Fruit fly (Drosophila melanogaster) whole organism, embryonic: ENCODE results near the gene CG5541.
A peak's percentile ranks its signal among the peaks of the same experiment; 100 is the strongest.

ENCODE experiments used
- B-H1 ChIP-seq: fragments of 200-800 bp; sonication (Bioruptor generic); IDR thresholded peaks from 3 replicates; pipeline ENCODE4 v1.3.6; 2022; ENCODE audit warnings: missing biosample characterization, missing genetic modification characterization
- B-H2 ChIP-seq: fragments of 200-800 bp; sonication (Bioruptor generic); optimal IDR thresholded peaks from 2 replicates; lab custom pipeline; 2018; ENCODE audit warnings: missing biosample characterization, mild to moderate bottlenecking, missing genetic modification characterization
- Blimp-1 ChIP-seq: fragments of 200-800 bp; sonication (Bioruptor generic); optimal IDR thresholded peaks from 3 replicates; lab custom pipeline; 2018; ENCODE audit warnings: missing biosample characterization, missing genetic modification characterization, mild to moderate bottlenecking, moderate library complexity, missing genetic modification reagents
- CG10147 ChIP-seq: fragments of 200-800 bp; sonication (Bioruptor generic); optimal IDR thresholded peaks from 2 replicates; lab custom pipeline; 2019; ENCODE audit warnings: missing biosample characterization, mild to moderate bottlenecking, missing genetic modification characterization, moderate library complexity
- CG10209 ChIP-seq: fragments of 200-800 bp; sonication (Bioruptor generic); optimal IDR thresholded peaks from 3 replicates; lab custom pipeline; 2017; ENCODE audit warnings: missing biosample characterization, mild to moderate bottlenecking, missing genetic modification characterization, missing genetic modification reagents
- CG10431 ChIP-seq: fragments of 200-800 bp; sonication (Bioruptor generic); optimal IDR thresholded peaks from 3 replicates; lab custom pipeline; 2018; ENCODE audit warnings: missing biosample characterization, mild to moderate bottlenecking, missing genetic modification characterization
- CG11398 ChIP-seq: fragments of 200-800 bp; sonication (Bioruptor generic); optimal IDR thresholded peaks from 2 replicates; lab custom pipeline; 2016; ENCODE audit warnings: missing biosample characterization, missing genetic modification characterization
- CG13296 ChIP-seq: fragments of 200-800 bp; sonication (Bioruptor generic); optimal IDR thresholded peaks from 3 replicates; lab custom pipeline; 2018; ENCODE audit warnings: missing biosample characterization, mild to moderate bottlenecking, missing genetic modification characterization
- CG13424 ChIP-seq: fragments of 200-800 bp; sonication (Bioruptor generic); optimal IDR thresholded peaks from 2 replicates; lab custom pipeline; 2019; ENCODE audit warnings: missing biosample characterization, mild to moderate bottlenecking, missing genetic modification characterization, moderate library complexity
- CG2712 ChIP-seq: fragments of 200-800 bp; optimal IDR thresholded peaks from 3 replicates; lab custom pipeline; 2019; ENCODE audit warnings: missing biosample characterization, mild to moderate bottlenecking, missing genetic modification characterization, moderate library complexity
- CG31224 ChIP-seq: fragments of 200-800 bp; sonication (Bioruptor generic); IDR thresholded peaks from 2 replicates; pipeline ENCODE4 v1.3.6; 2022; ENCODE audit warnings: missing biosample characterization, missing genetic modification characterization
- CG3407 ChIP-seq: fragments of 200-800 bp; sonication (Bioruptor generic); optimal IDR thresholded peaks from 2 replicates; lab custom pipeline; 2018; ENCODE audit warnings: missing biosample characterization, mild to moderate bottlenecking, missing genetic modification characterization
- CG6254 ChIP-seq: fragments of 200-800 bp; sonication (Bioruptor generic); optimal IDR thresholded peaks from 3 replicates; lab custom pipeline; 2017; ENCODE audit warnings: mild to moderate bottlenecking, missing biosample characterization, missing genetic modification reagents, missing genetic modification characterization
- CG6683 ChIP-seq: fragments of 200-800 bp; sonication (Bioruptor generic); optimal IDR thresholded peaks from 2 replicates; lab custom pipeline; 2017; ENCODE audit warnings: missing biosample characterization, mild to moderate bottlenecking, missing genetic modification characterization, missing genetic modification reagents
- CG7987 ChIP-seq: fragments of 200-800 bp; sonication (Bioruptor generic); optimal IDR thresholded peaks from 2 replicates; lab custom pipeline; 2018; ENCODE audit warnings: missing biosample characterization, mild to moderate bottlenecking, missing genetic modification characterization, moderate library complexity
- CG8924 ChIP-seq: fragments of 200-800 bp; optimal IDR thresholded peaks from 3 replicates; lab custom pipeline; 2019; ENCODE audit warnings: missing biosample characterization, mild to moderate bottlenecking, missing genetic modification characterization, moderate library complexity
- CG9727 ChIP-seq: fragments of 200-800 bp; sonication (Bioruptor generic); optimal IDR thresholded peaks from 3 replicates; lab custom pipeline; 2017; ENCODE audit warnings: missing biosample characterization, mild to moderate bottlenecking, missing genetic modification characterization
- Dbx ChIP-seq: fragments of 200-800 bp; sonication (Bioruptor generic); IDR thresholded peaks from 3 replicates; pipeline ENCODE4 v1.3.6; 2022; ENCODE audit warnings: missing biosample characterization, missing genetic modification characterization
- Dek ChIP-seq: fragments of 200-800 bp; sonication (Bioruptor generic); optimal IDR thresholded peaks from 3 replicates; lab custom pipeline; 2019; ENCODE audit warnings: missing biosample characterization, mild to moderate bottlenecking, missing genetic modification characterization, moderate library complexity
- Fer1 ChIP-seq: fragments of 200-800 bp; sonication (Bioruptor generic); optimal IDR thresholded peaks from 2 replicates; lab custom pipeline; 2017; ENCODE audit warnings: missing biosample characterization, mild to moderate bottlenecking, missing genetic modification characterization
- Hr3 ChIP-seq: fragments of 200-800 bp; sonication (Bioruptor generic); optimal IDR thresholded peaks from 3 replicates; lab custom pipeline; 2016; ENCODE audit warnings: missing biosample characterization, missing genetic modification characterization
- Lhr ChIP-seq: fragments of 200-800 bp; sonication (Bioruptor generic); optimal IDR thresholded peaks from 3 replicates; lab custom pipeline; 2017; ENCODE audit warnings: mild to moderate bottlenecking, missing biosample characterization, missing genetic modification reagents, missing genetic modification characterization
- Nf-YB ChIP-seq: fragments of 200-800 bp; sonication (Bioruptor generic); optimal IDR thresholded peaks from 3 replicates; lab custom pipeline; 2019; ENCODE audit warnings: missing biosample characterization, mild to moderate bottlenecking, missing genetic modification characterization, moderate library complexity
- Ptx1 ChIP-seq: fragments of 200-800 bp; sonication (Bioruptor generic); IDR thresholded peaks from 2 replicates; pipeline ENCODE4 v1.3.6; 2022; ENCODE audit warnings: missing biosample characterization, missing genetic modification characterization
- Usf ChIP-seq: fragments of 200-800 bp; sonication (Bioruptor generic); optimal IDR thresholded peaks from 2 replicates; lab custom pipeline; 2017; ENCODE audit warnings: missing genotype, missing biosample characterization, missing genetic modification characterization
- ac ChIP-seq: fragments of 200-800 bp; sonication (Bioruptor generic); optimal IDR thresholded peaks from 3 replicates; lab custom pipeline; 2017; ENCODE audit warnings: missing biosample characterization, mild to moderate bottlenecking, missing genetic modification characterization
- ara ChIP-seq: fragments of 200-800 bp; sonication (Bioruptor generic); IDR thresholded peaks from 2 replicates; pipeline ENCODE4 v1.3.6; 2022; ENCODE audit warnings: missing biosample characterization, missing genetic modification characterization
- ase ChIP-seq: fragments of 200-800 bp; sonication (Bioruptor generic); IDR thresholded peaks from 3 replicates; pipeline ENCODE4 v1.3.6; 2022; ENCODE audit warnings: missing biosample characterization, missing genetic modification characterization
- az2 ChIP-seq: fragments of 200-800 bp; sonication (Bioruptor generic); optimal IDR thresholded peaks from 3 replicates; lab custom pipeline; 2016; ENCODE audit warnings: missing biosample characterization, missing genetic modification characterization
- bab2 ChIP-seq: fragments of 200-800 bp; sonication (Bioruptor generic); optimal IDR thresholded peaks from 2 replicates; lab custom pipeline; 2016; ENCODE audit warnings: missing biosample characterization, missing genetic modification characterization
- chm ChIP-seq: fragments of 200-800 bp; sonication (Bioruptor generic); IDR thresholded peaks from 2 replicates; pipeline ENCODE4 v1.3.6; 2022; ENCODE audit warnings: missing biosample characterization, missing genetic modification characterization
- crc ChIP-seq: fragments of 200-800 bp; sonication (Bioruptor generic); optimal IDR thresholded peaks from 2 replicates; lab custom pipeline; 2016; ENCODE audit warnings: missing biosample characterization, missing genetic modification characterization
- crol ChIP-seq: fragments of 200-800 bp; sonication (Bioruptor generic); IDR thresholded peaks from 2 replicates; pipeline ENCODE4 v1.3.6; 2022; ENCODE audit warnings: missing biosample characterization, missing genetic modification characterization
- da ChIP-seq: fragments of 200-800 bp; sonication (Bioruptor generic); optimal IDR thresholded peaks from 2 replicates; lab custom pipeline; 2016; ENCODE audit warnings: missing biosample characterization, missing genetic modification characterization
- dm ChIP-seq: fragments of 200-800 bp; sonication (Bioruptor generic); optimal IDR thresholded peaks from 3 replicates; lab custom pipeline; 2016; ENCODE audit warnings: missing biosample characterization, missing genetic modification characterization
- gem ChIP-seq: fragments of 200-800 bp; sonication (Bioruptor generic); optimal IDR thresholded peaks from 2 replicates; lab custom pipeline; 2019; ENCODE audit warnings: missing biosample characterization, mild to moderate bottlenecking, missing genetic modification characterization, moderate library complexity
- inv ChIP-seq: fragments of 200-800 bp; sonication (Bioruptor generic); IDR thresholded peaks from 2 replicates; pipeline ENCODE4 v1.3.6; 2022; ENCODE audit warnings: missing biosample characterization, missing genetic modification characterization; ENCODE audit not compliant: partially characterized antibody
- kah ChIP-seq: fragments of 200-800 bp; sonication (Bioruptor generic); optimal IDR thresholded peaks from 2 replicates; lab custom pipeline; 2018; ENCODE audit warnings: missing biosample characterization, mild to moderate bottlenecking, missing genetic modification characterization
- knrl ChIP-seq: fragments of 200-800 bp; sonication (Bioruptor generic); IDR thresholded peaks from 3 replicates; pipeline ENCODE4 v1.3.6; 2022; ENCODE audit warnings: missing biosample characterization, missing genetic modification characterization; ENCODE audit not compliant: partially characterized antibody
- lab ChIP-seq: fragments of 200-800 bp; sonication (Bioruptor generic); optimal IDR thresholded peaks from 3 replicates; lab custom pipeline; 2017; ENCODE audit warnings: missing biosample characterization, missing genetic modification characterization, mild to moderate bottlenecking, moderate library complexity, missing genetic modification reagents
- nerfin-1 ChIP-seq: fragments of 200-800 bp; sonication (Bioruptor generic); optimal IDR thresholded peaks from 3 replicates; lab custom pipeline; 2019; ENCODE audit warnings: missing biosample characterization, mild to moderate bottlenecking, missing genetic modification characterization, moderate library complexity
- nerfin-2 ChIP-seq: fragments of 200-800 bp; sonication (Bioruptor generic); IDR thresholded peaks from 2 replicates; pipeline ENCODE4 v1.3.6; 2022; ENCODE audit warnings: missing biosample characterization, missing genetic modification characterization; ENCODE audit not compliant: partially characterized antibody
- odd ChIP-seq: fragments of 200-800 bp; sonication (Bioruptor generic); optimal IDR thresholded peaks from 2 replicates; lab custom pipeline; 2017; ENCODE audit warnings: missing biosample characterization, mild to moderate bottlenecking, missing genetic modification characterization
- pros ChIP-seq: fragments of 200-800 bp; sonication (Bioruptor generic); optimal IDR thresholded peaks from 3 replicates; lab custom pipeline; 2019; ENCODE audit warnings: missing biosample characterization, mild to moderate bottlenecking, missing genetic modification characterization, moderate library complexity
- run ChIP-seq: fragments of 200-800 bp; sonication (Bioruptor generic); optimal IDR thresholded peaks from 3 replicates; lab custom pipeline; 2018; ENCODE audit warnings: missing biosample characterization, mild to moderate bottlenecking, missing genetic modification characterization
- sd ChIP-seq: fragments of 200-800 bp; sonication (Bioruptor generic); optimal IDR thresholded peaks from 3 replicates; lab custom pipeline; 2018; ENCODE audit warnings: missing biosample characterization, mild to moderate bottlenecking, missing genetic modification characterization, moderate library complexity
- trem ChIP-seq: fragments of 200-800 bp; optimal IDR thresholded peaks from 3 replicates; lab custom pipeline; 2019; ENCODE audit warnings: missing biosample characterization, mild to moderate bottlenecking, missing genetic modification characterization, moderate library complexity
- usp ChIP-seq: fragments of >200 bp; optimal IDR thresholded peaks from 2 replicates; lab custom pipeline; 2017; ENCODE audit warnings: missing biosample characterization, missing genetic modification characterization

The CG5541 gene

dm6 chrX:15023826-15024545, 19.9 kb upstream of the CG5541 start, which contains the start of gene be (continued):
- TF ChIP-seq nerfin-1 (tag; lab: Kevin White, UChicago) (peak; percentile 61), Lhr (GFP tag; lab: Kevin White, UChicago) (no peak), knrl (GFP tag; lab: Robert Waterston, UW) (no peak), odd (GFP tag; lab: Kevin White, UChicago) (peak; percentile 68), Hr3 (GFP tag; lab: Kevin White, UChicago) (peak; percentile 77), sd (tag; lab: Kevin White, UChicago) (peak; percentile 22), dm (GFP tag; lab: Kevin White, UChicago) (no peak), CG11398 (GFP tag; lab: Kevin White, UChicago) (no peak), CG31224 (GFP tag; lab: Robert Waterston, UW) (peak; percentile 49), ac (no peak), az2 (peak; percentile 46), gem (tag; lab: Kevin White, UChicago) (peak; percentile 90), nerfin-2 (no peak), Ptx1 (peak; percentile 71), ara (GFP tag; lab: Robert Waterston, UW) (0 out of 2 replicates have a peak, but pooled peaks have one; percentile 32), inv (no peak), kah (GFP tag; lab: Kevin White, UChicago) (peak; percentile 42), lab (GFP tag; lab: Kevin White, UChicago) (peak; percentile 35), crc (GFP tag; lab: Kevin White, UChicago) (no peak), ase (GFP tag; lab: Robert Waterston, UW) (0 out of 3 replicates have a peak, but pooled peaks have one; percentile 4), pros (GFP tag; lab: Kevin White, UChicago) (peak; percentile 16), CG6683 (GFP tag; lab: Kevin White, UChicago) (peak; percentile 40), usp (GFP tag; lab: Kevin White, UChicago) (no peak), Dek (peak; percentile 59), Blimp-1 (GFP tag; lab: Kevin White, UChicago) (peak; percentile 66), Fer1 (peak; percentile 22), Dbx (GFP tag; lab: Robert Waterston, UW) (0 out of 3 replicates have a peak, but pooled peaks have one; percentile 53), CG13296 (GFP tag; lab: Kevin White, UChicago) (peak; percentile 73), da (GFP tag; lab: Kevin White, UChicago) (no peak), CG10147 (GFP tag; lab: Kevin White, UChicago) (peak; percentile 59), CG6254 (GFP tag; lab: Kevin White, UChicago) (no peak), CG2712 (tag; lab: Kevin White, UChicago) (peak; percentile 90), bab2 (GFP tag; lab: Kevin White, UChicago) (no peak), Usf (GFP tag; lab: Kevin White, UChicago) (peak; percentile 11), run (tag; lab: Kevin White, UChicago) (peak; percentile 44), CG10209 (GFP tag; lab: Kevin White, UChicago) (peak; percentile 63), CG7987 (GFP tag; lab: Kevin White, UChicago) (no peak), trem (tag; lab: Kevin White, UChicago) (peak; percentile 58), chm (GFP tag; lab: Robert Waterston, UW) (peak; percentile 78), crol (GFP tag; lab: Robert Waterston, UW) (no peak), CG8924 (tag; lab: Kevin White, UChicago) (peak; percentile 89), Nf-YB (peak; percentile 73), CG3407 (GFP tag; lab: Kevin White, UChicago) (peak; percentile 10), CG10431 (GFP tag; lab: Kevin White, UChicago) (peak; percentile 37), CG13424 (tag; lab: Kevin White, UChicago) (peak; percentile 86), B-H1 (no peak), CG9727 (GFP tag; lab: Kevin White, UChicago) (peak; percentile 87), B-H2 (GFP tag; lab: Kevin White, UChicago) (peak; percentile 14)
